Fruit fly (Drosophila melanogaster) whole organism, embryonic: Measurements from ENCODE around the gene SPoCk.

Experiments used
- Abd-B ChIP-seq: fragments of 200-800 bp; sonication (Bioruptor generic); optimal IDR thresholded peaks from 2 replicates; lab custom pipeline; 2018; ENCODE audit warnings: missing biosample characterization, mild to moderate bottlenecking, missing genetic modification characterization, moderate library complexity
- Aef1 ChIP-seq: fragments of 200-800 bp; sonication (Bioruptor generic); IDR thresholded peaks from 3 replicates; pipeline ENCODE4 v1.3.6; 2022; ENCODE audit warnings: missing biosample characterization, missing genetic modification characterization
- Bgb ChIP-seq: fragments of 200-800 bp; sonication (Bioruptor generic); IDR thresholded peaks from 2 replicates; pipeline ENCODE4 v1.3.6; 2022; ENCODE audit warnings: missing biosample characterization, missing genetic modification characterization; ENCODE audit not compliant: partially characterized antibody
- CG10147 ChIP-seq: fragments of 200-800 bp; sonication (Bioruptor generic); optimal IDR thresholded peaks from 2 replicates; lab custom pipeline; 2019; ENCODE audit warnings: missing biosample characterization, mild to moderate bottlenecking, missing genetic modification characterization, moderate library complexity
- CG11504 ChIP-seq: fragments of 200-800 bp; sonication (Bioruptor generic); optimal IDR thresholded peaks from 3 replicates; lab custom pipeline; 2019; ENCODE audit warnings: missing biosample characterization, mild to moderate bottlenecking, missing genetic modification characterization, moderate library complexity
- CG11696 ChIP-seq: fragments of 200-800 bp; sonication (Bioruptor generic); IDR thresholded peaks from 2 replicates; pipeline ENCODE4 v1.3.6; 2022; ENCODE audit warnings: missing biosample characterization, missing genetic modification characterization
- CG12769 ChIP-seq: fragments of 200-800 bp; sonication (Bioruptor generic); optimal IDR thresholded peaks from 2 replicates; lab custom pipeline; 2019; ENCODE audit warnings: missing biosample characterization, mild to moderate bottlenecking, missing genetic modification characterization, moderate library complexity
- CG18476 ChIP-seq: fragments of 200-800 bp; sonication (Bioruptor generic); optimal IDR thresholded peaks from 2 replicates; lab custom pipeline; 2016; ENCODE audit warnings: missing biosample characterization, mild to moderate bottlenecking, missing genetic modification characterization
- CG2116 ChIP-seq: fragments of 200-800 bp; sonication (Bioruptor generic); optimal IDR thresholded peaks from 3 replicates; lab custom pipeline; 2018; ENCODE audit warnings: missing biosample characterization, mild to moderate bottlenecking, missing genetic modification characterization
- CG2199 ChIP-seq: fragments of 200-800 bp; sonication (Bioruptor generic); IDR thresholded peaks from 3 replicates; pipeline ENCODE4 v1.3.6; 2022; ENCODE audit warnings: missing biosample characterization, missing genetic modification characterization
- CG2712 ChIP-seq: fragments of 200-800 bp; optimal IDR thresholded peaks from 3 replicates; lab custom pipeline; 2019; ENCODE audit warnings: missing biosample characterization, mild to moderate bottlenecking, missing genetic modification characterization, moderate library complexity
- CG32767 ChIP-seq: fragments of 200-800 bp; sonication (Bioruptor generic); IDR thresholded peaks from 2 replicates; pipeline ENCODE4 v1.3.6; 2022; ENCODE audit warnings: missing biosample characterization, missing genetic modification characterization
- CG4617 ChIP-seq: fragments of 200-800 bp; sonication (Bioruptor generic); optimal IDR thresholded peaks from 3 replicates; lab custom pipeline; 2016; ENCODE audit warnings: missing biosample characterization, missing genetic modification characterization, borderline replicate concordance
- CG6175 ChIP-seq: fragments of 200-800 bp; sonication (Bioruptor generic); IDR thresholded peaks from 3 replicates; pipeline ENCODE4 v1.3.6; 2022; ENCODE audit warnings: missing biosample characterization, missing genetic modification characterization
- CG6765 ChIP-seq: fragments of 200-800 bp; sonication (Bioruptor generic); optimal IDR thresholded peaks from 3 replicates; lab custom pipeline; 2017; ENCODE audit warnings: missing biosample characterization, mild to moderate bottlenecking, missing genetic modification characterization
- CG7556 ChIP-seq: fragments of 200-800 bp; sonication (Bioruptor generic); optimal IDR thresholded peaks from 2 replicates; lab custom pipeline; 2017; ENCODE audit warnings: missing biosample characterization, mild to moderate bottlenecking, missing genetic modification characterization
- CG7839 ChIP-seq: fragments of 200-800 bp; sonication (Bioruptor generic); optimal IDR thresholded peaks from 3 replicates; lab custom pipeline; 2018; ENCODE audit warnings: missing biosample characterization, mild to moderate bottlenecking, missing genetic modification characterization, moderate library complexity
- CG8359 ChIP-seq: fragments of 200-800 bp; sonication (Bioruptor generic); optimal IDR thresholded peaks from 2 replicates; lab custom pipeline; 2017; ENCODE audit warnings: missing biosample characterization, mild to moderate bottlenecking, missing genetic modification characterization, borderline replicate concordance
- CG8765 ChIP-seq: fragments of 200-800 bp; sonication (Bioruptor generic); IDR thresholded peaks from 2 replicates; pipeline ENCODE4 v1.3.6; 2022; ENCODE audit warnings: missing biosample characterization, missing genetic modification characterization
- CHES-1-like ChIP-seq: fragments of 200-800 bp; sonication (Bioruptor generic); optimal IDR thresholded peaks from 2 replicates; lab custom pipeline; 2016; ENCODE audit warnings: missing biosample characterization, missing genetic modification characterization
- Fer1 ChIP-seq: fragments of 200-800 bp; sonication (Bioruptor generic); optimal IDR thresholded peaks from 2 replicates; lab custom pipeline; 2017; ENCODE audit warnings: missing biosample characterization, mild to moderate bottlenecking, missing genetic modification characterization
- Mrtf ChIP-seq: fragments of 200-800 bp; sonication (Bioruptor generic); IDR thresholded peaks from 3 replicates; pipeline ENCODE4 v1.3.6; 2022; ENCODE audit warnings: missing biosample characterization, missing genetic modification characterization
- NFAT ChIP-seq: fragments of 200-800 bp; sonication (Bioruptor generic); IDR thresholded peaks from 2 replicates; pipeline ENCODE4 v1.3.6; 2022; ENCODE audit warnings: missing biosample characterization, missing genetic modification characterization
- NK7.1 ChIP-seq: fragments of 200-800 bp; sonication (Bioruptor generic); optimal IDR thresholded peaks from 3 replicates; lab custom pipeline; 2016; ENCODE audit warnings: missing biosample characterization, missing genetic modification characterization
- Nf-YB ChIP-seq: fragments of 200-800 bp; sonication (Bioruptor generic); optimal IDR thresholded peaks from 3 replicates; lab custom pipeline; 2019; ENCODE audit warnings: missing biosample characterization, mild to moderate bottlenecking, missing genetic modification characterization, moderate library complexity
- Ravus ChIP-seq: fragments of 200-800 bp; sonication (Bioruptor generic); IDR thresholded peaks from 2 replicates; pipeline ENCODE4 v1.3.6; 2022; ENCODE audit warnings: missing biosample characterization, missing genetic modification characterization
- Rfx ChIP-seq: fragments of 200-800 bp; sonication (Bioruptor generic); IDR thresholded peaks from 2 replicates; pipeline ENCODE4 v1.3.6; 2022; ENCODE audit warnings: missing biosample characterization, missing genetic modification characterization
- Scr ChIP-seq: fragments of 200-800 bp; sonication (Bioruptor generic); IDR thresholded peaks from 2 replicates; pipeline ENCODE4 v1.3.6; 2022; ENCODE audit warnings: missing biosample characterization, missing genetic modification characterization; ENCODE audit not compliant: partially characterized antibody
- Spps ChIP-seq: fragments of 200-800 bp; sonication (Bioruptor generic); optimal IDR thresholded peaks from 2 replicates; lab custom pipeline; 2018; ENCODE audit warnings: missing biosample characterization, mild to moderate bottlenecking, missing genetic modification characterization
- abd-A ChIP-seq: fragments of 200-800 bp; sonication (Bioruptor generic); optimal IDR thresholded peaks from 3 replicates; lab custom pipeline; 2019; ENCODE audit warnings: missing biosample characterization, mild to moderate bottlenecking, missing genetic modification characterization, moderate library complexity
- ac ChIP-seq: fragments of 200-800 bp; sonication (Bioruptor generic); optimal IDR thresholded peaks from 3 replicates; lab custom pipeline; 2017; ENCODE audit warnings: missing biosample characterization, mild to moderate bottlenecking, missing genetic modification characterization
- ara ChIP-seq: fragments of 200-800 bp; sonication (Bioruptor generic); IDR thresholded peaks from 2 replicates; pipeline ENCODE4 v1.3.6; 2022; ENCODE audit warnings: missing biosample characterization, missing genetic modification characterization
- bab2 ChIP-seq: fragments of 200-800 bp; sonication (Bioruptor generic); optimal IDR thresholded peaks from 2 replicates; lab custom pipeline; 2016; ENCODE audit warnings: missing biosample characterization, missing genetic modification characterization
- chinmo ChIP-seq: fragments of 200-800 bp; sonication (Bioruptor generic); IDR thresholded peaks from 4 replicates; pipeline ENCODE4 v1.3.6; 2022; ENCODE audit warnings: missing biosample characterization, missing genetic modification characterization; ENCODE audit not compliant: partially characterized antibody
- dysf ChIP-seq: fragments of 200-800 bp; sonication (Bioruptor generic); IDR thresholded peaks from 3 replicates; pipeline ENCODE4 v1.3.6; 2022; ENCODE audit warnings: missing biosample characterization, missing genetic modification characterization
- en ChIP-seq: fragments of 200-800 bp; sonication (Bioruptor generic); optimal IDR thresholded peaks from 2 replicates; lab custom pipeline; 2016; ENCODE audit warnings: missing biosample characterization, missing genetic modification characterization
- fd3F ChIP-seq: fragments of 200-800 bp; sonication (Bioruptor generic); optimal IDR thresholded peaks from 2 replicates; lab custom pipeline; 2018; ENCODE audit warnings: missing biosample characterization, mild to moderate bottlenecking, missing genetic modification characterization, moderate library complexity
- nerfin-1 ChIP-seq: fragments of 200-800 bp; sonication (Bioruptor generic); optimal IDR thresholded peaks from 3 replicates; lab custom pipeline; 2019; ENCODE audit warnings: missing biosample characterization, mild to moderate bottlenecking, missing genetic modification characterization, moderate library complexity
- odd ChIP-seq: fragments of 200-800 bp; sonication (Bioruptor generic); optimal IDR thresholded peaks from 2 replicates; lab custom pipeline; 2017; ENCODE audit warnings: missing biosample characterization, mild to moderate bottlenecking, missing genetic modification characterization
- pb ChIP-seq: fragments of 200-800 bp; sonication (Bioruptor generic); optimal IDR thresholded peaks from 3 replicates; lab custom pipeline; 2016; ENCODE audit warnings: missing biosample characterization, missing genetic modification characterization
- peb ChIP-seq: fragments of 200-800 bp; sonication (Bioruptor generic); IDR thresholded peaks from 2 replicates; pipeline ENCODE4 v1.3.6; 2022; ENCODE audit warnings: missing biosample characterization, missing genetic modification characterization
- repo ChIP-seq: fragments of 200-800 bp; sonication (Bioruptor generic); optimal IDR thresholded peaks from 2 replicates; lab custom pipeline; 2016; ENCODE audit warnings: missing biosample characterization, missing genetic modification characterization
- rib ChIP-seq: fragments of 200-800 bp; sonication (Bioruptor generic); IDR thresholded peaks from 2 replicates; pipeline ENCODE4 v1.3.6; 2022; ENCODE audit warnings: missing biosample characterization, missing genetic modification characterization
- salm ChIP-seq: fragments of 200-800 bp; sonication (Bioruptor generic); optimal IDR thresholded peaks from 2 replicates; lab custom pipeline; 2018; ENCODE audit warnings: missing biosample characterization, mild to moderate bottlenecking, missing genetic modification characterization
- sc ChIP-seq, 3 experiments: fragments of >200 bp in 2 of 3; fragments of 200-800 bp in 1 of 3; sonication (Bioruptor generic) in 1 of 3; optimal IDR thresholded peaks; 2 replicates in 2 of 3; 3 replicates in 1 of 3; lab custom pipeline; 2017; ENCODE audit warnings: mild to moderate bottlenecking in 1 of 3, missing biosample characterization in 1 of 3, missing genetic modification characterization in 1 of 3, missing genetic modification reagents in 1 of 3
- trem ChIP-seq: fragments of 200-800 bp; optimal IDR thresholded peaks from 3 replicates; lab custom pipeline; 2019; ENCODE audit warnings: missing biosample characterization, mild to moderate bottlenecking, missing genetic modification characterization, moderate library complexity
- unc-4 ChIP-seq: fragments of 200-800 bp; sonication (Bioruptor generic); IDR thresholded peaks from 2 replicates; pipeline ENCODE4 v1.3.6; 2022; ENCODE audit warnings: missing biosample characterization, missing genetic modification characterization; ENCODE audit not compliant: partially characterized antibody
- vvl ChIP-seq: fragments of 200-800 bp; sonication (Bioruptor generic); IDR thresholded peaks from 2 replicates; pipeline ENCODE4 v1.3.6; 2022; ENCODE audit warnings: missing biosample characterization, missing genetic modification characterization

The SPoCk gene

dm6 chr3L:22741389-22742120 is 7.7 kb upstream of the SPoCk start, which contains the start of gene CG7369 (continued):
- TF ChIP-seq ac (GFP tag; lab: Kevin White, UChicago) = no peak
- TF ChIP-seq sc (optimal IDR thresholded peaks at IDR 0.05; lab: Kevin White, UChicago) = no peak
- TF ChIP-seq sc (GFP tag; optimal IDR thresholded peaks at IDR 0.05; lab: Kevin White, UChicago) = peak; percentile 76
- TF ChIP-seq CG2199 (GFP tag; lab: Robert Waterston, UW) = 0 out of 3 replicates have a peak, but pooled peaks have one; percentile 8
- TF ChIP-seq Abd-B (GFP tag; lab: Kevin White, UChicago) = peak; percentile 87
- TF ChIP-seq trem (tag; lab: Kevin White, UChicago) = peak; percentile 60
- peak; percentile 62 for TF ChIP-seq CG4617
- peak; percentile 82 for TF ChIP-seq vvl
- TF ChIP-seq ara (GFP tag; lab: Robert Waterston, UW) = peak; percentile 67
- peak; percentile 75 for TF ChIP-seq CG7839
- peak; percentile 78 for TF ChIP-seq Aef1
- peak; percentile 51 for TF ChIP-seq CG6765 (GFP tag; lab: Kevin White, UChicago)
- peak; percentile 86 for TF ChIP-seq CG2712 (tag; lab: Kevin White, UChicago)
- peak; percentile 69 for TF ChIP-seq nerfin-1 (tag; lab: Kevin White, UChicago)
- TF ChIP-seq unc-4 = peak; percentile 83
- no peak for TF ChIP-seq abd-A
- TF ChIP-seq repo (GFP tag; lab: Kevin White, UChicago) = peak; percentile 60
- peak; percentile 53; the same call in 1 of the 4 replicates for TF ChIP-seq chinmo (GFP tag; lab: Robert Waterston, UW)
- peak; percentile 93 for TF ChIP-seq CG2116 (GFP tag; lab: Kevin White, UChicago)
- peak; percentile 51 for TF ChIP-seq CG12769 (tag; lab: Kevin White, UChicago)
- peak; percentile 85 for TF ChIP-seq CG8765 (GFP tag; lab: Robert Waterston, UW)
- peak; percentile 70 for TF ChIP-seq Mrtf (GFP tag; lab: Robert Waterston, UW)
- TF ChIP-seq Rfx (GFP tag; lab: Robert Waterston, UW) = peak; percentile 89
- TF ChIP-seq pb (GFP tag; lab: Kevin White, UChicago) = peak; percentile 54
- TF ChIP-seq CHES-1-like (GFP tag; lab: Kevin White, UChicago) = peak; percentile 79
- peak; percentile 88 for TF ChIP-seq Scr (GFP tag; lab: Robert Waterston, UW)
- TF ChIP-seq dysf (GFP tag; lab: Robert Waterston, UW) = peak; percentile 84
- peak; percentile 32 for TF ChIP-seq NK7.1
- no peak for TF ChIP-seq en (GFP tag; lab: Kevin White, UChicago)
- peak; percentile 57; the same call in 1 of the 2 replicates for TF ChIP-seq peb (GFP tag; lab: Robert Waterston, UW)
- no peak; the same call in 1 of the 2 replicates for TF ChIP-seq Ravus
- TF ChIP-seq Fer1 (GFP tag; lab: Kevin White, UChicago) = peak; percentile 80
- peak; percentile 19 for TF ChIP-seq CG8359 (GFP tag; lab: Kevin White, UChicago)
- peak; percentile 34 for TF ChIP-seq Spps
- TF ChIP-seq CG32767 (GFP tag; lab: Robert Waterston, UW) = peak; percentile 59
- TF ChIP-seq CG6175 (GFP tag; lab: Robert Waterston, UW) = 0 out of 3 replicates have a peak, but pooled peaks have one; percentile 36
- TF ChIP-seq CG11504 (tag; lab: Kevin White, UChicago) = peak; percentile 82
- peak; percentile 82 for TF ChIP-seq CG10147 (GFP tag; lab: Kevin White, UChicago)
- TF ChIP-seq CG7556 (GFP tag; lab: Kevin White, UChicago) = peak; percentile 87
- peak; percentile 32 for TF ChIP-seq Nf-YB
- 0 out of 2 replicates have a peak, but pooled peaks have one; percentile 45 for TF ChIP-seq CG11696 (GFP tag; lab: Robert Waterston, UW)
- TF ChIP-seq CG18476 (GFP tag; lab: Kevin White, UChicago) = peak; percentile 79
- peak; percentile 33 for TF ChIP-seq salm (tag; lab: Kevin White, UChicago)
- peak; percentile 78 for TF ChIP-seq odd (GFP tag; lab: Kevin White, UChicago)
- TF ChIP-seq NFAT (GFP tag; lab: Robert Waterston, UW) = peak; percentile 85
- TF ChIP-seq fd3F (GFP tag; lab: Kevin White, UChicago) = peak; percentile 82
- peak; percentile 50; the same call in 1 of the 2 replicates for TF ChIP-seq Bgb (GFP tag; lab: Robert Waterston, UW)
- TF ChIP-seq rib = peak; percentile 62
- peak; percentile 77 for TF ChIP-seq bab2 (GFP tag; lab: Kevin White, UChicago)
